Fruit fly (Drosophila melanogaster): ENCODE data around the gene CG31954.

CG31954 gene

DNA sequence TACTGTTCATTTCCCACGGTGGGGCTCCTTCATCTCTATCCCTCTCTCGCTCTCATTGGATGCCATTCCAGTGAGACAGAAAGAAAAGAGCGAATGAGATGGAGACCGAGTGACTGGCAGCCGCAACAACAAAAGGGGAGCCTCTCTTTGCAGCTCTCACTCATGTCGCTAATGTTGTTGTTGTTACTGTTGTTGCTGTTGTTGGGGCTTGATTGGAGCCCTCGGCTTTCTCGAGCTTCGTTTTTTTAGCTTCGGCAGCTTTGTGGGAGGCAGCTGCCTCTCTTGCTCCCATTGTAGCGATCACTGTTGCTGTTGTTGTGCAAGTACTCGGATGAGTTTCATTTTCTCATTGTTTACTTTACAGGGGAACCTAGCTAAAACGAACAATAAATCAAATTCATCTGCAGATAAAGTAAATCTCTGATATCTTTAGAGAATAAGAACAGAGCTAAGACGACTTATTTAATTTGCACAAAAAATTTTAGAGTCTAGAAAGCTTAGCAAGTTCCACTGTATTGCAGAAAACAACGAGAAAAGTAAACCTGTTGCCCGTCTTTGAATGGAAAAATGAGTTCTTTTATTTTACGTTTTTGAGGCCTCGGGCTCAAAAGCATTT, 24.4 kb upstream of the CG31954 start (continued):
- peak; percentile 46 for TF ChIP-seq CG17385 (GFP tag; optimal IDR thresholded peaks at IDR 0.05)
- no peak for TF ChIP-seq Jarid2 (GFP tag; optimal IDR thresholded peaks at IDR 0.05)
- no peak for TF ChIP-seq maf-S (GFP tag; optimal IDR thresholded peaks at IDR 0.05)
- no peak for TF ChIP-seq NC2α (GFP tag; optimal IDR thresholded peaks at IDR 0.05)
- TF ChIP-seq tup (GFP tag; optimal IDR thresholded peaks at IDR 0.05): no peak
- peak; percentile 28; the same call in 1 of the 2 replicates for TF ChIP-seq CG4730 (GFP tag; IDR thresholded peaks at IDR 0.05)
- TF ChIP-seq lab (GFP tag; optimal IDR thresholded peaks at IDR 0.05): peak; percentile 32
- TF ChIP-seq CG8765 (GFP tag; IDR thresholded peaks at IDR 0.05): no peak
- TF ChIP-seq Hr3 (GFP tag; optimal IDR thresholded peaks at IDR 0.05): peak; percentile 16
- TF ChIP-seq lola (GFP tag; optimal IDR thresholded peaks at IDR 0.05): peak in 1 of 3 experiments; percentile 47
- no peak for TF ChIP-seq Poxn (GFP tag; IDR thresholded peaks at IDR 0.05)
- TF ChIP-seq Dp (GFP tag; optimal IDR thresholded peaks at IDR 0.05): no peak
- TF ChIP-seq CG16863 (GFP tag; optimal IDR thresholded peaks at IDR 0.05): peak; percentile 15
- TF ChIP-seq CG3726 (GFP tag; IDR thresholded peaks at IDR 0.05): peak; percentile 37; the same call in 1 of the 3 replicates
- TF ChIP-seq jing (GFP tag; optimal IDR thresholded peaks at IDR 0.05): no peak
- peak; percentile 24 for TF ChIP-seq CG12659 (GFP tag; optimal IDR thresholded peaks at IDR 0.05)
- TF ChIP-seq otp (GFP tag; IDR thresholded peaks at IDR 0.05): 0 out of 3 replicates have a peak, but pooled peaks have one; percentile 43
- peak; percentile 63 for TF ChIP-seq slbo (GFP tag; IDR thresholded peaks at IDR 0.05)
- peak; percentile 29 for TF ChIP-seq CG14710 (tag; optimal IDR thresholded peaks at IDR 0.05)
- no peak for TF ChIP-seq CG14965 (GFP tag; optimal IDR thresholded peaks at IDR 0.05; ENCODE audit: borderline replicate concordance)
- TF ChIP-seq hkb (optimal IDR thresholded peaks at IDR 0.05): no peak
- peak; percentile 47 for TF ChIP-seq hkb (GFP tag; IDR thresholded peaks at IDR 0.05)
- TF ChIP-seq CG31441 (GFP tag; IDR thresholded peaks at IDR 0.05): peak; percentile 59
- TF ChIP-seq Myb (GFP tag; optimal IDR thresholded peaks at IDR 0.05): no peak
- no peak for TF ChIP-seq cas (GFP tag; IDR thresholded peaks at IDR 0.05)
- peak; percentile 35 for TF ChIP-seq her (GFP tag; optimal IDR thresholded peaks at IDR 0.05)
- TF ChIP-seq Nf-YB (GFP tag; optimal IDR thresholded peaks at IDR 0.05): peak; percentile 92
- TF ChIP-seq rib (GFP tag; IDR thresholded peaks at IDR 0.05): no peak
- no peak for TF ChIP-seq Dfd (GFP tag; optimal IDR thresholded peaks at IDR 0.05)
- TF ChIP-seq Oli (tag; optimal IDR thresholded peaks at IDR 0.05): peak; percentile 61
- TF ChIP-seq TFAM (GFP tag; optimal IDR thresholded peaks at IDR 0.05): no peak
- TF ChIP-seq gt (GFP tag; IDR thresholded peaks at IDR 0.05): no peak
- TF ChIP-seq CG17361 (GFP tag; IDR thresholded peaks at IDR 0.05): peak; percentile 61
- TF ChIP-seq CG34376 (GFP tag; optimal IDR thresholded peaks at IDR 0.05): no peak
- TF ChIP-seq Fer2 (tag; optimal IDR thresholded peaks at IDR 0.05): no peak
- peak; percentile 9 for TF ChIP-seq CG7556 (GFP tag; optimal IDR thresholded peaks at IDR 0.05)
- TF ChIP-seq CG10565 (GFP tag; optimal IDR thresholded peaks at IDR 0.05): no peak
- TF ChIP-seq CG8359 (GFP tag; optimal IDR thresholded peaks at IDR 0.05; ENCODE audit: borderline replicate concordance): no peak
- no peak for TF ChIP-seq BtbVII (GFP tag; optimal IDR thresholded peaks at IDR 0.05)
- TF ChIP-seq CG12299 (tag; optimal IDR thresholded peaks at IDR 0.05): no peak
- no peak for TF ChIP-seq ab (GFP tag; optimal IDR thresholded peaks at IDR 0.05)
- TF ChIP-seq B-H2 (GFP tag; optimal IDR thresholded peaks at IDR 0.05): no peak
- TF ChIP-seq gro (GFP tag; optimal IDR thresholded peaks at IDR 0.05): peak; percentile 28
- no peak for TF ChIP-seq CG31388 (GFP tag; optimal IDR thresholded peaks at IDR 0.05)
- TF ChIP-seq CG18599 (GFP tag; optimal IDR thresholded peaks at IDR 0.05): peak; percentile 2
- peak; percentile 39 for TF ChIP-seq CG12236 (GFP tag; optimal IDR thresholded peaks at IDR 0.05)
- TF ChIP-seq Lpt (GFP tag; optimal IDR thresholded peaks at IDR 0.05): no peak
- TF ChIP-seq CG6813 (GFP tag; optimal IDR thresholded peaks at IDR 0.05): peak; percentile 27
- no peak for TF ChIP-seq YL-1 (GFP tag; optimal IDR thresholded peaks at IDR 0.05)
- peak; percentile 42; the same call in 1 of the 2 replicates for TF ChIP-seq NFAT (GFP tag; IDR thresholded peaks at IDR 0.05)
